Worm (Caenorhabditis elegans): ENCODE measurements around the gene C18G1.6.

The C18G1.6 gene

DNA sequence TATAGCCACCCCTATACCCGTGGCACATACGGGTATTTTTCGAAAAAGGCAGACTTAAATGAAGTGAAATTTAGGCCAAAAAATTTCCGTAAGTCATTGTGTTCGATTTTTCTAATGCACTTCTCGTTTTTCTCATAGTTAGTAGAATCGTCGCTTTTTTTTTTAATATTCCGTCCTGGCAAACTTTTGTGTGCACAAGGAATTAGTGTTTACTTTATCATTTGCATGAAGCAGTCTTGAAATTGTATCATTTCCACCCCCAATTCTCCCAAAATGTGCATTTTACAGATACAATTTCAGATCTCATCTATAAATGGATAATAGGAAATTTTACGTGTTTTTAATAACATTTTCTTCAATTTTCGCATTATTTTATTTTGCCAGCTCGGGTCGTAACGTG, at the start of gene C18G1.6:
Gene C18G1.6, plus strand, starts transcription at position 301 of the 400 bp plus-strand sequence.
- TF ChIP-seq unc-3 (GFP tag; conservative IDR thresholded peaks at IDR 0.05) (no peak), unc-3 (tag; optimal IDR thresholded peaks at IDR 0.05) (no peak), ets-4 (tag; optimal IDR thresholded peaks at IDR 0.05) (no peak), pat-9 (tag; optimal IDR thresholded peaks at IDR 0.05) (no peak), ref-2 (tag; optimal IDR thresholded peaks at IDR 0.05) (no peak), ceh-2 (tag; optimal IDR thresholded peaks at IDR 0.05) (no peak), lin-11 (tag; optimal IDR thresholded peaks at IDR 0.05) (no peak), ama-1 (optimal IDR thresholded peaks at IDR 0.05) (no peak), ceh-48 (tag; optimal IDR thresholded peaks at IDR 0.05) (no peak), npax-4 (tag; optimal IDR thresholded peaks at IDR 0.05) (no peak), ahr-1 (tag; optimal IDR thresholded peaks at IDR 0.05) (no peak), pha-4 (tag; optimal IDR thresholded peaks at IDR 0.05) (no peak), elt-4 (tag; optimal IDR thresholded peaks at IDR 0.05) (no peak), rnt-1 (tag; optimal IDR thresholded peaks at IDR 0.05) (no peak), syd-9 (tag; optimal IDR thresholded peaks at IDR 0.05) (no peak), K09A11.1 (tag; optimal IDR thresholded peaks at IDR 0.05; ENCODE audit: insufficient read depth) (no peak), ceh-9 (tag; optimal IDR thresholded peaks at IDR 0.05) (no peak), ttx-3 (tag; optimal IDR thresholded peaks at IDR 0.05) (no peak), sdc-2 (tag; optimal IDR thresholded peaks at IDR 0.05) (no peak), ceh-45 (GFP tag; IDR thresholded peaks at IDR 0.05) (no peak), hlh-15 (tag; optimal IDR thresholded peaks at IDR 0.05) (no peak)

DNA sequence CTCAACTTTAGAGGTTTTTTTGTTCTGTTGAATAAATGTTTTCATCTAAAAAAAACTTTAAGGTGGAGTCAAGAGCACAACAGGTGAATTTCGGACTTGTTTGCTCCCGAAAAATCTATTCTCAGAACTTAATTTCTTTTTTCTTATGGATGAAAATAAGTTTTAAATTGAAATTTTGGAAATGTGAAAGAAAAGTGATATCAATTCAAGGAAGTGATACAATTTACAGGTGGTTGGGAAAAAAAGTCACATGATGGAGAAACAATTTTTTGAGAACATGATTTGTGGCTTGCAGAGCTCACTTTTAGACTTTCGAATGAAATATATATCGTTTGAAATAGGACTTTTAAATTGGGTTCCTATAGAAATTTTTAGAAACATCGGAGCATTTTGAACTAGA, 42.7 kb upstream of the C18G1.6 start:
- TF ChIP-seq nfya-1 (tag; optimal IDR thresholded peaks at IDR 0.05) = no peak
- TF ChIP-seq hlh-15 (tag; optimal IDR thresholded peaks at IDR 0.05) = no peak
- no peak for TF ChIP-seq hlh-30 (tag; optimal IDR thresholded peaks at IDR 0.05; ENCODE audit: insufficient read depth)
- TF ChIP-seq ceh-24 (tag; optimal IDR thresholded peaks at IDR 0.05) = no peak
- TF ChIP-seq pax-1 (tag; optimal IDR thresholded peaks at IDR 0.05) = no peak
- TF ChIP-seq sox-2 (GFP tag; IDR thresholded peaks at IDR 0.05) = no peak
- TF ChIP-seq sox-4 (tag; optimal IDR thresholded peaks at IDR 0.05) = no peak
- no peak for TF ChIP-seq odd-2 (tag; optimal IDR thresholded peaks at IDR 0.05)
- no peak for TF ChIP-seq ceh-22 (tag; optimal IDR thresholded peaks at IDR 0.05)
- TF ChIP-seq sdc-2 (tag; optimal IDR thresholded peaks at IDR 0.05) = no peak
- no peak for TF ChIP-seq tbx-2 (tag; optimal IDR thresholded peaks at IDR 0.05)
- TF ChIP-seq hlh-6 (tag; optimal IDR thresholded peaks at IDR 0.05) = no peak

DNA sequence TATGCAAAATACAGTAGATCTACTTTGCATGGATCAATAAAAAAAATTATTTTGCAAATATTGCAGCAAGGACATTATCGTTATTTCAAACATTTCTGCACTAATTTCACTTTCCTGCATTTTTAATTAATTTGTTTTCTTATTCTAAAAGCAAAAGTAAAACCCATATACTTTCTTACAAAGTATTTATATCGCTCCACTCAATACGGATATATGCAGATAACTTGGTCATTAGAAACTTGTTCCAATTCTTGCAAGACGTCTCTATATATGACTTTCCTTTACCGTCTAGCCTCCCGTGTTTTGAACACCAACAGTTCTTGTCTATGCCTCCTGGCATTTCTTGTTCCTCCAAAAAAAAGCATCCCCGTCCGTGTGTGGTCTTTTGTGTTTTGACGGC, 39.9 kb upstream of the C18G1.6 start, which contains the start of gene oac-24:
Gene oac-24, plus strand, starts transcription at position 301 of the 400 bp plus-strand sequence.
- TF ChIP-seq sox-2 (GFP tag; IDR thresholded peaks at IDR 0.05) = no peak
- TF ChIP-seq ceh-30 (tag; optimal IDR thresholded peaks at IDR 0.05) = no peak
- TF ChIP-seq pqm-1 (tag; optimal IDR thresholded peaks at IDR 0.05) = no peak
- TF ChIP-seq nhr-232 (tag; optimal IDR thresholded peaks at IDR 0.05) = no peak
- TF ChIP-seq tbx-7 (tag; optimal IDR thresholded peaks at IDR 0.05) = no peak
- TF ChIP-seq unc-55 (GFP tag; optimal IDR thresholded peaks at IDR 0.05) = no peak
- no peak for TF ChIP-seq gmeb-2 (tag; optimal IDR thresholded peaks at IDR 0.05)
- no peak for TF ChIP-seq fkh-6 (tag; optimal IDR thresholded peaks at IDR 0.05)
- TF ChIP-seq mec-3 (tag; optimal IDR thresholded peaks at IDR 0.05; ENCODE audit: borderline replicate concordance) = no peak
- no peak for TF ChIP-seq nhr-11 (tag; optimal IDR thresholded peaks at IDR 0.05)
- TF ChIP-seq ceh-2 (tag; optimal IDR thresholded peaks at IDR 0.05) = no peak
- TF ChIP-seq T23F11.4 (GFP tag; optimal IDR thresholded peaks at IDR 0.05) = no peak
- TF ChIP-seq ceh-9 (tag; optimal IDR thresholded peaks at IDR 0.05) = no peak
- no peak for TF ChIP-seq ceh-45 (GFP tag; IDR thresholded peaks at IDR 0.05)
